Worm (Caenorhabditis elegans) whole organism, midembryonic: Measurements from ENCODE around the gene clec-204.

Experiments
- flt-1 ChIP-seq: fragments of 200-800 bp; sonication (Bioruptor generic); IDR thresholded peaks from 2 replicates; pipeline ENCODE4 v1.3.6; 2022; ENCODE audit warnings: missing genetic modification characterization, missing compliant biosample characterization
- tab-1 ChIP-seq: fragments of 200-800 bp; sonication (Bioruptor generic); IDR thresholded peaks from 2 replicates; pipeline ENCODE4 v1.3.6; 2022; ENCODE audit warnings: missing genetic modification characterization, missing compliant biosample characterization
- ztf-23 ChIP-seq: fragments of 200-800 bp; sonication (Bioruptor generic); IDR thresholded peaks from 2 replicates; pipeline ENCODE4 v1.3.6; 2022; ENCODE audit warnings: missing genetic modification reagents, missing genetic modification characterization, missing compliant biosample characterization
- ztf-29 ChIP-seq: fragments of 200-800 bp; sonication (Bioruptor generic); IDR thresholded peaks from 2 replicates; pipeline ENCODE4 v1.3.6; 2022; ENCODE audit warnings: missing genetic modification reagents, missing genetic modification characterization, missing compliant biosample characterization

ce11 chrV:1734569-1734968, 22.4 kb upstream of the clec-204 start, which contains the start of gene str-160:
- no peak for TF ChIP-seq flt-1 (GFP tag; lab: Robert Waterston, UW)
- TF ChIP-seq ztf-29: no peak
- no peak for TF ChIP-seq tab-1 (GFP tag; lab: Robert Waterston, UW)
- no peak for TF ChIP-seq ztf-23 (GFP tag; lab: Robert Waterston, UW)
